Worm (Caenorhabditis elegans): Measurements from ENCODE around the gene C09B8.8.

The C09B8.8 gene

DNA sequence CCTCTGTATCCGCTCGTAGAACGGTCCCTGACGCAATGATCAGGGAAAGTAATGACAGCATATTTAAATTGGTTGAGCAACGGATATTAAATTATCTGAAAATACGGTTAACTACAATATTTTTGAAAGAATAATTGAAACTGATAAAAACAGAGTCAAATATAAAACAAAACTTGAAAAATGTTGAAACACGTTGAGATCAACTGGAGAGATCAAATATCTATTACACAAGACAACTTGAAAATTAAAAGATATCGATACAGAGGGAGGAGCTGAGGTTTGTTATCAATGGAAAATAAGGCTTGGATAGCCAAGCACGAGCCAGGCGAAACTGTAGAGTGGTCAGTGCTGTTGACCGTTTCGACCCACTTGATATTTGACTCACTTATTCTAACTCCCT, 4.7 kb upstream of the C09B8.8 start, which contains the start of gene C09B8.3:
C09B8.3 (minus strand) TSS at position 101 of the 400 bp plus-strand sequence.
- no peak for TF ChIP-seq snpc-4 (tag; optimal IDR thresholded peaks at IDR 0.05)
- no peak for TF ChIP-seq sem-2 (GFP tag; optimal IDR thresholded peaks at IDR 0.05)
- TF ChIP-seq blmp-1 (tag; optimal IDR thresholded peaks at IDR 0.05) = no peak
- TF ChIP-seq flh-1 (GFP tag; optimal IDR thresholded peaks at IDR 0.05) = no peak
- TF ChIP-seq nhr-28 (tag; optimal IDR thresholded peaks at IDR 0.05) = no peak
- TF ChIP-seq tbx-8 (GFP tag; optimal IDR thresholded peaks at IDR 0.05) = no peak
- TF ChIP-seq unc-120 (tag; optimal IDR thresholded peaks at IDR 0.05; ENCODE audit: poor library complexity, severe bottlenecking) = no peak
- TF ChIP-seq ceh-43 (GFP tag; optimal IDR thresholded peaks at IDR 0.05) = no peak
- TF ChIP-seq lin-32 (GFP tag; optimal IDR thresholded peaks at IDR 0.05) = no peak
- TF ChIP-seq hlh-1 (tag; optimal IDR thresholded peaks at IDR 0.05) = no peak
- no peak for TF ChIP-seq drap-1 (GFP tag; optimal IDR thresholded peaks at IDR 0.05)
- TF ChIP-seq zip-8 (tag; optimal IDR thresholded peaks at IDR 0.05) = no peak
- TF ChIP-seq M03D4.4 (tag; optimal IDR thresholded peaks at IDR 0.05) = no peak
- TF ChIP-seq cnd-1 (tag; optimal IDR thresholded peaks at IDR 0.05) = no peak

DNA sequence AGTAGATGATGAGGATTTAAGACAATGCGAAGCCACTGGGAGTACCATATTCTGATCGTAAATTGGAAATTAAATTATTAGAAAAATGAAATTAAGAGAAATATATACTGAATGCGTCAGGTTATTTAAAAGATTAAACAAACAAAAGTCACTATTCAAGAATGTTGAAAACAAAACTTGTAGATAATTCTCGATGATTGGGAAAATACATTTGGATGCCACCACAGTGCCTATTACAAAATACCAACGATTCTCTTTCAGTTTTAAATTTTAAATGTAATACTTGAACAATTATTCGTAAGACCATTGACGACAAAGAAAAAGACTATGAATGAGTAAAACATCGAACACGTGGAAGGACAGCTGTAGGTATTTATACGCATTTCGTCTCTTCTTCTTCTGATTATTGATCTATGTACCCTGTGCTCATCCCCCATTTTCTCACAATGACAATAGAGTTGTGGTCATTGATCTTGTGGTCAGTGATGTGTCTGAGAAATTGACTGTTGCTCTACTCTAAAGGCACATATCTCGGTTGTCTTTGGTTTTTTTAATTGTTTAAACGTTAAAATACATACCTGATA, 4.7 kb downstream of the C09B8.8 start, which contains the start of gene C09B8.4:
C09B8.4 (minus strand) TSS at position 51 of the 584 bp plus-strand sequence.
- peak; percentile 50 for TF ChIP-seq hlh-1 (tag; optimal IDR thresholded peaks at IDR 0.05)
- no peak for TF ChIP-seq nhr-12 (tag; optimal IDR thresholded peaks at IDR 0.05)

DNA sequence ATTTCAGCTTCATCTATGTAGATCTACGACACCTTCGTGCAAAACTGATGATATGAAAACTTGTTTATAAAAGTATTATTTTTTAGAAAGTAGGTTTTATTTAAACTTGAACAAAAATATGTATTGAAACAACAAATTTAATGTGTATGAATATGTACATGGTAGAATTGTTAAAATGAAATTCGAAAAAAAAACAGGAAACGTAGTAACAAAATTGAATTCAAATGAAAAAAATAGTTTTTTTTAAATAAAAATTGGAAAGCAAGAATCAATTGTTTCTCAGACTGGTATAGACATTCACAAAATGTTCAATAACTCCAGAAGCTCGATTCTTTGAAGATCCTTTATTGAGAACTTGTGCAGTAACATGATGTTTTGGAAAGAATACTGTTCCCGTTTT, 5.5 kb downstream of the C09B8.8 start:
- TF ChIP-seq nhr-2 (tag; optimal IDR thresholded peaks at IDR 0.05) = no peak
- TF ChIP-seq drap-1 (GFP tag; optimal IDR thresholded peaks at IDR 0.05) = no peak
- TF ChIP-seq nhr-28 (tag; optimal IDR thresholded peaks at IDR 0.05) = no peak
- TF ChIP-seq bed-3 (GFP tag; optimal IDR thresholded peaks at IDR 0.05) = no peak
- TF ChIP-seq sptf-1 (tag; optimal IDR thresholded peaks at IDR 0.05) = no peak
- no peak for TF ChIP-seq ceh-39 (tag; optimal IDR thresholded peaks at IDR 0.05)
- TF ChIP-seq lin-32 (GFP tag; optimal IDR thresholded peaks at IDR 0.05) = no peak
- TF ChIP-seq lin-13 (tag; optimal IDR thresholded peaks at IDR 0.05) = no peak
- TF ChIP-seq sem-2 (GFP tag; optimal IDR thresholded peaks at IDR 0.05) = no peak
- no peak for TF ChIP-seq unc-62 (GFP tag; optimal IDR thresholded peaks at IDR 0.05)

DNA sequence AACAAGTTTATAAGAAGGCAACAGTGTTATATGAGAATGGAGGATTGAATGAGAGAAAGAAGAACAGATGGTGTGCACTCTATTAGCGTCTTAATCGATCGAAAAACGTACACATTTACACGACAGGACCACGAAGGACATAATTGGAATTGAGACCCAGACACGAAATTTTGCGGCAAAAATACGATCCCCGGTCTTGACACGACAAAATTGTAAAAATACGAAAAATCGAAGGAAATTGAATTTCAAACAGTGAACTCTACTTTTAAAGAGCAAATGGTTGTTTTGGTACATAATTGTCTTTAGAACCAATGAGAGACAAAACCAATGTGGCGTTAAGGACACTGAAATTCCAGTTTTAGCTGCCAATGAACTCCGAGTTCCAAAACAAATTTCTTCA, 7.2 kb downstream of the C09B8.8 start, which contains the start of gene lelo-3:
lelo-3 (minus strand) TSS at position 101 of the 400 bp plus-strand sequence.
- TF ChIP-seq unc-39 (tag; optimal IDR thresholded peaks at IDR 0.05) (no peak), ces-1 (GFP tag; optimal IDR thresholded peaks at IDR 0.05) (peak; percentile 55)

DNA sequence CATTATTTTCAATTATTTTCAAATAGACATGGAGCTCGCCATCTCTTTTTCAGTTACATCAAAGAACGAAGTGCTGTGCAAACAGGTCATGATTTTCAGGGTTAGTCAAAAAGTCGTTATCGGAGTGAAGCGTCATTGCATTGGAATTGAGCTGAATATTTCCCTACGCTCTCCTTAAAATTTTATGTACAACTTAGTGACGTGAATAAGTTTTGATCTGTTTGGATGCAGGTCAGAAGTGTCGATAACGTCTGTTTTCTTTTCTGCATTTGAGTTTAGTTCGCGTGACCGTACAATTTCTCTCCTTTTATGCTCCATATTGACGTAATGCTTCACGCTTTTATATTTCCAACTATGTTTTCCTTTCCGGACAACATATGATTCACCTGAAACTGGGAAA, 9.7 kb downstream of the C09B8.8 start:
- TF ChIP-seq drap-1 (GFP tag; optimal IDR thresholded peaks at IDR 0.05) (no peak), elt-3 (tag; optimal IDR thresholded peaks at IDR 0.05) (no peak), unc-62 (GFP tag; optimal IDR thresholded peaks at IDR 0.05) (no peak)

DNA sequence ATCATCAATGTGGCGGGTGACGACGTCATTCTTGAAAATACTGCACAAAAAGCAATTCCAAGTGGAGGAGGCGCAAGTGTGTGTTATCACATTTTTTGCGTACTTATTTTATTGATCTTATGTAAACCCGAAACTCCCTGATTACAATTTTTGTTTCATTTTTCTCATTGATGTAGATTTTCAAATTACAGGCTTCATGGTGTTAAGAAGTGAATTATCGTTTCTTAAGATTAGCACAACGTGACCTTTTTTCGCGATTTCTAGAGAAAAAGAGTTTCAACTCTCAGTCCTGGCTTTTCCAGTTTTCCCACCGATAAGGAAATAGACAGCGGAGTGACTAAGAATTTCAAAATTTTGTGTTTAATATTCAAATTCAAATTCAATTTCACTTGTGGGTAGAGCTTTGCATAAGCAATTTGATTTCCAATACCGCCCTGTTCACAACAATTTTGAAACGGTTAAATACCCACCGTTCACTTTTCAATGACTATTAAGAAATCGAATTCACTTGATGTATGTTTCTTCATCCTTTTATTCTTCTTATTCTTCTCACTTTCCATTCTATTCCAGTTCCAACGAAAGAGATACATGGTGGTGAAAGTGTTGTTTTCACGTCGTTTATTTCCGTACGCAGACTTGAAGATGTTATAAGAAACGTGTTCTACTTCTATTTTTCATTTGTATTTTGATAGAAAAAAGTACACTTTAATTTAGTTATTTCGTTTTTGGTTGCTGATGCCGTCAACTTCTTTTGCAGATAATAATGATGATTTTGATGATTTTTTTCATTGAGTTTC, 11.6 kb downstream of the C09B8.8 start:
- no peak for TF ChIP-seq mep-1 (tag; optimal IDR thresholded peaks at IDR 0.05)
- TF ChIP-seq mls-2 (tag; optimal IDR thresholded peaks at IDR 0.05) = no peak
- TF ChIP-seq elt-3 (tag; optimal IDR thresholded peaks at IDR 0.05) = no peak

DNA sequence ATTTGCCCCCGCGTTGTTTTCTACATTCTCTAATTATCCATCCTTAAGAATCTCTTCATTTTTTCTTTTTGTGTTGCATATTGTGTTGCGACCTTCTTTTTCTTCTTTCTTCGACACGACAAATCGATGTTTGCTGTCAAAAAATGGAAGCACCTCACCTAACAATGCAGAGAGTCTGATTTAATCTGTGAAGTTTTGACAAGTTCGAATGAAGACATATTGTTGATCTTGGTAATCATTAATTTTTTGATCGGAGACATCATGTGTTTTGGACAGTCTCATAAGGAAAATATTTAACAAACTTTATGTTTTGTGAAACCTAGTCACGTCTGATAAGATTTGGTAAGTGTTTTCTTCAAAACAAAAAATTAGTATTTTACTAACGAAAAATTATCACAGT, 13.8 kb downstream of the C09B8.8 start:
- TF ChIP-seq bed-3 (GFP tag; optimal IDR thresholded peaks at IDR 0.05) = no peak
- no peak for TF ChIP-seq nhr-12 (tag; optimal IDR thresholded peaks at IDR 0.05)
- TF ChIP-seq blmp-1 (tag; optimal IDR thresholded peaks at IDR 0.05) = no peak
- TF ChIP-seq nhr-28 (tag; optimal IDR thresholded peaks at IDR 0.05) = no peak
- TF ChIP-seq elt-1 (tag; optimal IDR thresholded peaks at IDR 0.05; ENCODE audit: borderline replicate concordance, insufficient read depth) = no peak
- TF ChIP-seq pha-4 (tag; optimal IDR thresholded peaks at IDR 0.05) = no peak
- no peak for TF ChIP-seq sptf-1 (tag; optimal IDR thresholded peaks at IDR 0.05)
- TF ChIP-seq drap-1 (GFP tag; optimal IDR thresholded peaks at IDR 0.05) = no peak

All from whole organism, mixed stage, embryonic.